Worm (Caenorhabditis elegans) whole organism, L4/young adult: Measurements from ENCODE around the gene pgap-3.

Experiments used
- W03F9.2 ChIP-seq: fragments of 150-350 bp; optimal IDR thresholded peaks from 2 replicates; lab custom pipeline; 2014; ENCODE audit warnings: missing biosample characterization, missing genetic modification characterization
- dao-5 ChIP-seq: sonication (generic microtip); optimal IDR thresholded peaks from 2 replicates; lab custom pipeline; 2016; ENCODE audit warnings: missing genotype, missing genetic modification characterization, moderate library complexity, missing compliant biosample characterization
- him-1 ChIP-seq: sonication (generic microtip); optimal IDR thresholded peaks from 2 replicates; lab custom pipeline; 2016; ENCODE audit warnings: missing genotype, missing genetic modification reagents, missing genetic modification characterization, missing compliant biosample characterization

- TF ChIP-seq him-1 (tag; lab: Kevin White, UChicago), result no peak
- no peak for TF ChIP-seq W03F9.2 (tag; lab: Kevin White, UChicago)
- no peak for TF ChIP-seq dao-5
These were observed at the start of gene pgap-3 for ce11 chrV:6047818-6048217.
